Worm (Caenorhabditis elegans): ENCODE results near the gene Y51A2B.6.

DNA sequence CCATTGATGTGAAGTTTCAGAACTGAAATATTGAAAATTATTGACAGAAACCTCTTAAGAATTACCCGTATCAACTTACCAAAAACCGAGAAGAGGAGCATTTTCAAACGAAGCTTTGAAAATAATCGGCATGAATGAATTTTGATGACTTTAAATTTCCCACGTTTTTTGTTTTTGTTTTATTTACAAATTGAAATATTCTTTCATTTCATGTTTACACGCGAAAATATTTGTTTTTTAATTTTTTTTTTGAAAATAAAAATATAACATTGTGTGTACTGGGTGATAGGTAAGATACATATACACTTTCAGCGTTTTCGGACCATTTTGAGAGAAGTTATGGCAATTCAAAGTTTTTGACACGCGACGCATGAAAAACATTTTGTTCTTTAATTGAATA, 1.5 kb upstream of the Y51A2B.6 start, which contains the start of gene Y51A2B.9:
- TF ChIP-seq unc-55 (GFP tag; optimal IDR thresholded peaks at IDR 0.05) (no peak), sox-4 (tag; optimal IDR thresholded peaks at IDR 0.05) (no peak), gmeb-2 (tag; optimal IDR thresholded peaks at IDR 0.05) (no peak), ceh-9 (tag; optimal IDR thresholded peaks at IDR 0.05) (no peak), pag-3 (tag; optimal IDR thresholded peaks at IDR 0.05; ENCODE audit: borderline replicate concordance) (no peak)

Data from whole organism, late embryonic.